Fruit fly (Drosophila melanogaster) whole organism, embryonic: ENCODE data around the gene bsk.

Experiments used
- Blimp-1 ChIP-seq: fragments of 200-800 bp; sonication (Bioruptor generic); optimal IDR thresholded peaks from 3 replicates; lab custom pipeline; 2018; ENCODE audit warnings: missing biosample characterization, missing genetic modification characterization, mild to moderate bottlenecking, moderate library complexity, missing genetic modification reagents
- CG10321 ChIP-seq: fragments of 200-800 bp; sonication (Bioruptor generic); IDR thresholded peaks from 2 replicates; pipeline ENCODE4 v1.3.6; 2022; ENCODE audit warnings: missing biosample characterization, missing genetic modification characterization
- CG11456 ChIP-seq: fragments of 200-800 bp; sonication (Bioruptor generic); IDR thresholded peaks from 3 replicates; pipeline ENCODE4 v1.3.6; 2022; ENCODE audit warnings: missing biosample characterization, missing genetic modification characterization
- CG11504 ChIP-seq: fragments of 200-800 bp; sonication (Bioruptor generic); optimal IDR thresholded peaks from 3 replicates; lab custom pipeline; 2019; ENCODE audit warnings: missing biosample characterization, mild to moderate bottlenecking, missing genetic modification characterization, moderate library complexity
- CG12104 ChIP-seq: fragments of 200-800 bp; sonication (Bioruptor generic); optimal IDR thresholded peaks from 3 replicates; lab custom pipeline; 2016; ENCODE audit warnings: missing biosample characterization, missing genetic modification characterization
- CG12299 ChIP-seq: fragments of 200-800 bp; sonication (Bioruptor generic); optimal IDR thresholded peaks from 2 replicates; lab custom pipeline; 2018; ENCODE audit warnings: missing biosample characterization, mild to moderate bottlenecking, missing genetic modification characterization
- CG1233 ChIP-seq: fragments of 200-800 bp; sonication (Bioruptor generic); optimal IDR thresholded peaks from 4 replicates; lab custom pipeline; 2018; ENCODE audit warnings: missing biosample characterization, mild to moderate bottlenecking, missing genetic modification characterization
- CG13624 ChIP-seq: fragments of 200-800 bp; sonication (Bioruptor generic); optimal IDR thresholded peaks from 2 replicates; lab custom pipeline; 2016; ENCODE audit warnings: missing biosample characterization, missing genetic modification characterization
- CG17359 ChIP-seq: fragments of 200-800 bp; sonication (Bioruptor generic); optimal IDR thresholded peaks from 3 replicates; lab custom pipeline; 2018; ENCODE audit warnings: missing biosample characterization, mild to moderate bottlenecking, missing genetic modification characterization, moderate library complexity
- CG18599 ChIP-seq: fragments of 200-800 bp; sonication (Bioruptor generic); optimal IDR thresholded peaks from 3 replicates; lab custom pipeline; 2017; ENCODE audit warnings: missing biosample characterization, missing genetic modification characterization, mild to moderate bottlenecking, moderate library complexity, missing genetic modification reagents
- CG30431 ChIP-seq: fragments of 200-800 bp; sonication (Bioruptor generic); optimal IDR thresholded peaks from 2 replicates; lab custom pipeline; 2017; ENCODE audit warnings: missing biosample characterization, missing genetic modification characterization
- CG6765 ChIP-seq: fragments of 200-800 bp; sonication (Bioruptor generic); optimal IDR thresholded peaks from 3 replicates; lab custom pipeline; 2017; ENCODE audit warnings: missing biosample characterization, mild to moderate bottlenecking, missing genetic modification characterization
- CG8924 ChIP-seq: fragments of 200-800 bp; optimal IDR thresholded peaks from 3 replicates; lab custom pipeline; 2019; ENCODE audit warnings: missing biosample characterization, mild to moderate bottlenecking, missing genetic modification characterization, moderate library complexity
- CG9609 ChIP-seq: fragments of 200-800 bp; sonication (Bioruptor generic); optimal IDR thresholded peaks from 3 replicates; lab custom pipeline; 2016; ENCODE audit warnings: missing biosample characterization, missing genetic modification characterization
- CHES-1-like ChIP-seq: fragments of 200-800 bp; sonication (Bioruptor generic); optimal IDR thresholded peaks from 2 replicates; lab custom pipeline; 2016; ENCODE audit warnings: missing biosample characterization, missing genetic modification characterization
- D ChIP-seq, 2 experiments: fragments of 200-800 bp in 1 of 2; fragments of >200 bp in 1 of 2; sonication (Bioruptor generic) in 1 of 2; optimal IDR thresholded peaks; 2 replicates in 1 of 2; 3 replicates in 1 of 2; lab custom pipeline; 2017; ENCODE audit warnings: mild to moderate bottlenecking in 1 of 2, missing biosample characterization in 1 of 2, missing genetic modification characterization in 1 of 2, missing genetic modification reagents in 1 of 2
- Elba2 ChIP-seq: fragments of 200-800 bp; sonication (Bioruptor generic); optimal IDR thresholded peaks from 3 replicates; lab custom pipeline; 2016; ENCODE audit warnings: missing biosample characterization, missing genetic modification characterization
- Hmx ChIP-seq: fragments of 200-800 bp; sonication (Bioruptor generic); optimal IDR thresholded peaks from 2 replicates; lab custom pipeline; 2016; ENCODE audit warnings: missing biosample characterization, missing genetic modification characterization
- Lhr ChIP-seq: fragments of 200-800 bp; sonication (Bioruptor generic); optimal IDR thresholded peaks from 3 replicates; lab custom pipeline; 2017; ENCODE audit warnings: mild to moderate bottlenecking, missing biosample characterization, missing genetic modification reagents, missing genetic modification characterization
- Lim3 ChIP-seq: fragments of 200-800 bp; sonication (Bioruptor generic); IDR thresholded peaks from 2 replicates; pipeline ENCODE4 v1.3.6; 2022; ENCODE audit warnings: missing biosample characterization, missing genetic modification characterization
- Max ChIP-seq: fragments of 200-800 bp; sonication (Bioruptor generic); optimal IDR thresholded peaks from 2 replicates; lab custom pipeline; 2016; ENCODE audit warnings: missing biosample characterization, mild to moderate bottlenecking, missing genetic modification characterization
- Meics ChIP-seq: fragments of 200-800 bp; sonication (Bioruptor generic); optimal IDR thresholded peaks from 2 replicates; lab custom pipeline; 2017; ENCODE audit warnings: missing biosample characterization, mild to moderate bottlenecking, missing genetic modification characterization
- Myb ChIP-seq: fragments of 200-800 bp; sonication (Bioruptor generic); optimal IDR thresholded peaks from 2 replicates; lab custom pipeline; 2016; ENCODE audit warnings: missing biosample characterization, missing genetic modification characterization
- Nf-YA ChIP-seq: fragments of 200-800 bp; sonication (Bioruptor generic); IDR thresholded peaks from 2 replicates; pipeline ENCODE4 v1.3.6; 2022; ENCODE audit warnings: missing biosample characterization, missing genetic modification characterization
- Nf-YC ChIP-seq: fragments of 200-800 bp; optimal IDR thresholded peaks from 3 replicates; lab custom pipeline; 2019; ENCODE audit warnings: missing biosample characterization, mild to moderate bottlenecking, missing genetic modification characterization, moderate library complexity
- PHDP ChIP-seq: fragments of 200-800 bp; sonication (Bioruptor generic); optimal IDR thresholded peaks from 3 replicates; lab custom pipeline; 2018; ENCODE audit warnings: missing biosample characterization, mild to moderate bottlenecking, missing genetic modification characterization, moderate library complexity
- Poxn ChIP-seq: fragments of 200-800 bp; sonication (Bioruptor generic); IDR thresholded peaks from 2 replicates; pipeline ENCODE4 v1.3.6; 2022; ENCODE audit warnings: missing biosample characterization, missing genetic modification characterization
- Sox100B ChIP-seq: fragments of 200-800 bp; sonication (Bioruptor generic); optimal IDR thresholded peaks from 3 replicates; lab custom pipeline; 2018; ENCODE audit warnings: missing biosample characterization, mild to moderate bottlenecking, missing genetic modification characterization
- Sry-β ChIP-seq: fragments of 200-800 bp; sonication (Bioruptor generic); optimal IDR thresholded peaks from 2 replicates; lab custom pipeline; 2018; ENCODE audit warnings: missing biosample characterization, mild to moderate bottlenecking, missing genetic modification characterization, moderate library complexity
- TFAM ChIP-seq: fragments of 200-800 bp; sonication (Bioruptor generic); optimal IDR thresholded peaks from 2 replicates; lab custom pipeline; 2017; ENCODE audit warnings: missing biosample characterization, missing genetic modification characterization, inconsistent platforms
- YL-1 ChIP-seq: fragments of 200-800 bp; sonication (Bioruptor generic); optimal IDR thresholded peaks from 3 replicates; lab custom pipeline; 2017; ENCODE audit warnings: missing biosample characterization, mild to moderate bottlenecking, missing genetic modification characterization
- aop ChIP-seq: fragments of 200-800 bp; sonication (Bioruptor generic); IDR thresholded peaks from 2 replicates; pipeline ENCODE4 v1.3.6; 2022; ENCODE audit warnings: missing biosample characterization, missing genetic modification characterization
- cg ChIP-seq: fragments of 200-800 bp; sonication (Bioruptor generic); optimal IDR thresholded peaks from 3 replicates; lab custom pipeline; 2019; ENCODE audit warnings: missing biosample characterization, mild to moderate bottlenecking, missing genetic modification characterization, moderate library complexity
- dpn ChIP-seq, 2 experiments: fragments of 200-800 bp; sonication (Bioruptor generic); optimal IDR thresholded peaks; 3 replicates each; lab custom pipeline; 2016; ENCODE audit warnings: missing biosample characterization in 2 of 2, missing genetic modification characterization in 2 of 2
- fd64A ChIP-seq: fragments of 200-800 bp; sonication (Bioruptor generic); optimal IDR thresholded peaks from 3 replicates; lab custom pipeline; 2018; ENCODE audit warnings: missing biosample characterization, mild to moderate bottlenecking, missing genetic modification characterization
- ham ChIP-seq: fragments of 200-800 bp; sonication (Bioruptor generic); IDR thresholded peaks from 2 replicates; pipeline ENCODE4 v1.3.6; 2022; ENCODE audit warnings: missing biosample characterization, missing genetic modification characterization
- hkb ChIP-seq, 2 experiments: fragments of 200-800 bp in 1 of 2; fragments of >200 bp in 1 of 2; sonication (Bioruptor generic) in 1 of 2; IDR thresholded peaks in 1 of 2; optimal IDR thresholded peaks in 1 of 2; 2 replicates each; pipeline versions ENCODE4 v1.3.6 to Lab custom; 2017 to 2022; ENCODE audit warnings: missing biosample characterization in 1 of 2, missing genetic modification characterization in 1 of 2
- hth ChIP-seq: fragments of >200 bp; optimal IDR thresholded peaks from 2 replicates; lab custom pipeline; 2017; ENCODE audit warnings: inconsistent platforms
- jing ChIP-seq: fragments of 200-800 bp; sonication (Bioruptor generic); optimal IDR thresholded peaks from 2 replicates; lab custom pipeline; 2018; ENCODE audit warnings: missing biosample characterization, mild to moderate bottlenecking, missing genetic modification characterization
- lov ChIP-seq, 2 experiments: fragments of 200-800 bp in 1 of 2; fragments of >200 bp in 1 of 2; sonication (Bioruptor generic) in 1 of 2; IDR thresholded peaks in 1 of 2; optimal IDR thresholded peaks in 1 of 2; 2 replicates in 1 of 2; 3 replicates in 1 of 2; pipeline versions ENCODE4 v1.3.6 to Lab custom; 2017 to 2022; ENCODE audit warnings: missing biosample characterization in 1 of 2, missing genetic modification characterization in 1 of 2
- mirr ChIP-seq: fragments of 200-800 bp; sonication (Bioruptor generic); optimal IDR thresholded peaks from 3 replicates; lab custom pipeline; 2018; ENCODE audit warnings: missing biosample characterization, mild to moderate bottlenecking, missing genetic modification characterization
- nau ChIP-seq: fragments of 200-800 bp; sonication (Bioruptor generic); optimal IDR thresholded peaks from 3 replicates; lab custom pipeline; 2017; ENCODE audit warnings: missing biosample characterization, mild to moderate bottlenecking, missing genetic modification characterization, missing genetic modification reagents
- nmo ChIP-seq: fragments of 200-800 bp; sonication (Bioruptor generic); optimal IDR thresholded peaks from 2 replicates; lab custom pipeline; 2018; ENCODE audit warnings: missing biosample characterization, mild to moderate bottlenecking, missing genetic modification characterization, moderate library complexity
- oc ChIP-seq: fragments of 200-800 bp; sonication (Bioruptor generic); optimal IDR thresholded peaks from 2 replicates; lab custom pipeline; 2018; ENCODE audit warnings: missing biosample characterization, mild to moderate bottlenecking, missing genetic modification characterization, moderate library complexity
- scrt ChIP-seq: fragments of 200-800 bp; sonication (Bioruptor generic); optimal IDR thresholded peaks from 2 replicates; lab custom pipeline; 2018; ENCODE audit warnings: missing biosample characterization, mild to moderate bottlenecking, missing genetic modification characterization, moderate library complexity
- sqz ChIP-seq: fragments of 200-800 bp; sonication (Bioruptor generic); optimal IDR thresholded peaks from 3 replicates; lab custom pipeline; 2018; ENCODE audit warnings: missing biosample characterization, mild to moderate bottlenecking, missing genetic modification characterization
- usp ChIP-seq: fragments of >200 bp; optimal IDR thresholded peaks from 2 replicates; lab custom pipeline; 2017; ENCODE audit warnings: missing biosample characterization, missing genetic modification characterization
- wek ChIP-seq: fragments of 200-800 bp; sonication (Bioruptor generic); optimal IDR thresholded peaks from 3 replicates; lab custom pipeline; 2018; ENCODE audit warnings: missing biosample characterization, mild to moderate bottlenecking, missing genetic modification characterization, moderate library complexity
- zfh2 ChIP-seq: fragments of 200-800 bp; sonication (Bioruptor generic); optimal IDR thresholded peaks from 2 replicates; lab custom pipeline; 2016; ENCODE audit warnings: missing biosample characterization, missing genetic modification characterization

Gene bsk

dm6 chr2L:10226724-10227407 is 23.4 kb downstream of the bsk start, which contains the start of gene CG5708 (continued):
- TF ChIP-seq D (optimal IDR thresholded peaks at IDR 0.05; lab: Kevin White, UChicago): no peak
- TF ChIP-seq D (GFP tag; optimal IDR thresholded peaks at IDR 0.05; lab: Kevin White, UChicago): no peak
- TF ChIP-seq CG9609 (GFP tag; lab: Kevin White, UChicago): no peak
- no peak for TF ChIP-seq CG1233 (GFP tag; lab: Kevin White, UChicago)
- TF ChIP-seq mirr: no peak
- peak; percentile 66 for TF ChIP-seq nmo
- TF ChIP-seq sqz (GFP tag; lab: Kevin White, UChicago): no peak
- no peak for TF ChIP-seq Blimp-1 (GFP tag; lab: Kevin White, UChicago)
- TF ChIP-seq Lim3 (GFP tag; lab: Robert Waterston, UW): no peak
- no peak for TF ChIP-seq CG12299
- no peak for TF ChIP-seq dpn (GFP tag; optimal IDR thresholded peaks at IDR 0.05; lab: Kevin White, UChicago)
- TF ChIP-seq Max (GFP tag; lab: Kevin White, UChicago): no peak
- TF ChIP-seq CG17359 (tag; lab: Kevin White, UChicago): no peak
- TF ChIP-seq TFAM (GFP tag; lab: Kevin White, UChicago): no peak
- TF ChIP-seq CHES-1-like (GFP tag; lab: Kevin White, UChicago): peak; percentile 12
- TF ChIP-seq wek: no peak
- TF ChIP-seq scrt (GFP tag; lab: Kevin White, UChicago): no peak
- TF ChIP-seq CG13624 (GFP tag; lab: Kevin White, UChicago): no peak
- no peak for TF ChIP-seq PHDP
- TF ChIP-seq YL-1: no peak
- no peak for TF ChIP-seq CG6765
- TF ChIP-seq nau (GFP tag; lab: Kevin White, UChicago): no peak
- TF ChIP-seq Elba2 (GFP tag; lab: Kevin White, UChicago): no peak
- no peak for TF ChIP-seq CG12104
- no peak for TF ChIP-seq hkb (optimal IDR thresholded peaks at IDR 0.05; lab: Kevin White, UChicago)
- no peak for TF ChIP-seq hkb (GFP tag; IDR thresholded peaks at IDR 0.05; lab: Robert Waterston, UW)
- TF ChIP-seq ham (GFP tag; lab: Robert Waterston, UW): no peak
- peak; percentile 36 for TF ChIP-seq Lhr
- peak; percentile 47 for TF ChIP-seq Nf-YC (tag; lab: Kevin White, UChicago)
- peak; percentile 25 for TF ChIP-seq CG8924 (tag; lab: Kevin White, UChicago)
- no peak for TF ChIP-seq CG11456
- TF ChIP-seq cg (GFP tag; lab: Kevin White, UChicago): no peak
- no peak for TF ChIP-seq aop (GFP tag; lab: Robert Waterston, UW)
- TF ChIP-seq CG30431 (GFP tag; lab: Kevin White, UChicago): no peak
- TF ChIP-seq lov (optimal IDR thresholded peaks at IDR 0.05; lab: Kevin White, UChicago): no peak
- TF ChIP-seq lov (GFP tag; IDR thresholded peaks at IDR 0.05; lab: Robert Waterston, UW): no peak
- TF ChIP-seq Meics (GFP tag; lab: Kevin White, UChicago): no peak
- TF ChIP-seq Hmx (GFP tag; lab: Kevin White, UChicago): no peak
- no peak for TF ChIP-seq hth (lab: Kevin White, UChicago)
- peak; percentile 2 for TF ChIP-seq zfh2
- TF ChIP-seq usp (GFP tag; lab: Kevin White, UChicago): no peak
- TF ChIP-seq oc (tag; lab: Kevin White, UChicago): no peak
- no peak for TF ChIP-seq CG10321
- TF ChIP-seq Sox100B (GFP tag; lab: Kevin White, UChicago): peak; percentile 24
- no peak for TF ChIP-seq jing
- TF ChIP-seq CG11504 (tag; lab: Kevin White, UChicago): no peak
- TF ChIP-seq Myb (GFP tag; lab: Kevin White, UChicago): no peak
- no peak for TF ChIP-seq CG18599
- TF ChIP-seq Poxn (GFP tag; lab: Robert Waterston, UW): no peak
- TF ChIP-seq Sry-β (GFP tag; lab: Kevin White, UChicago): peak; percentile 92
- TF ChIP-seq fd64A (GFP tag; lab: Kevin White, UChicago): no peak
- TF ChIP-seq Nf-YA (GFP tag; lab: Robert Waterston, UW): no peak
